Worm (Caenorhabditis elegans) whole organism, young adult: Measurements from ENCODE around the gene str-86.

Experiments used
- B0035.1 ChIP-seq: sonication (generic microtip); optimal IDR thresholded peaks from 2 replicates; lab custom pipeline; 2016; ENCODE audit warnings: missing genetic modification characterization, mild to moderate bottlenecking, missing compliant biosample characterization, missing genotype, missing genetic modification reagents
- D2030.7 ChIP-seq: fragments of 200-800 bp; sonication (Bioruptor generic); IDR thresholded peaks from 2 replicates; pipeline ENCODE4 v1.3.6; 2022; ENCODE audit warnings: missing genetic modification reagents, missing genetic modification characterization, missing compliant biosample characterization
- F23B12.7 ChIP-seq: sonication (generic microtip); optimal IDR thresholded peaks from 2 replicates; lab custom pipeline; 2017; ENCODE audit warnings: missing genetic modification characterization, mild to moderate bottlenecking, missing compliant biosample characterization, antibody characterized with exemption, moderate library complexity; ENCODE audit not compliant: insufficient read depth
- F37B4.10 ChIP-seq: fragments of 200-800 bp; sonication (Bioruptor generic); IDR thresholded peaks from 2 replicates; pipeline ENCODE4 v1.3.6; 2022; ENCODE audit warnings: missing genetic modification characterization, missing compliant biosample characterization
- F55B11.4 ChIP-seq: sonication (generic microtip); optimal IDR thresholded peaks from 2 replicates; lab custom pipeline; 2016; ENCODE audit warnings: missing compliant biosample characterization, missing genetic modification characterization, borderline replicate concordance; ENCODE audit not compliant: insufficient read depth
- F57A8.1 ChIP-seq: fragments of 200-800 bp; sonication (Bioruptor generic); optimal IDR thresholded peaks from 2 replicates; lab custom pipeline; 2018; ENCODE audit warnings: mild to moderate bottlenecking, missing genetic modification characterization, moderate library complexity, missing compliant biosample characterization
- Y53F4B.3 ChIP-seq: fragments of 200-800 bp; sonication (Bioruptor generic); IDR thresholded peaks from 2 replicates; pipeline ENCODE4 v1.3.6; 2022; ENCODE audit warnings: missing genetic modification reagents, missing genetic modification characterization, missing compliant biosample characterization
- Y53G8AR.9 ChIP-seq: fragments of 200-800 bp; sonication (Bioruptor generic); conservative IDR thresholded peaks from 2 replicates; pipeline ENCODE4 v1.3.6; 2022; ENCODE audit warnings: missing genetic modification reagents, missing genetic modification characterization, missing compliant biosample characterization
- Y67H2A.10 ChIP-seq: fragments of 200-800 bp; sonication (Bioruptor generic); conservative IDR thresholded peaks from 2 replicates; pipeline ENCODE4 v1.3.6; 2022; ENCODE audit warnings: missing genetic modification reagents, missing genetic modification characterization, missing compliant biosample characterization
- Y95B8A.8 ChIP-seq: fragments of 200-800 bp; sonication (Bioruptor generic); IDR thresholded peaks from 2 replicates; pipeline ENCODE4 v1.3.6; 2022; ENCODE audit warnings: missing genetic modification reagents, missing genetic modification characterization, missing compliant biosample characterization
- attf-3 ChIP-seq: fragments of 200-800 bp; sonication (Bioruptor generic); conservative IDR thresholded peaks from 2 replicates; pipeline ENCODE4 v1.3.6; 2022; ENCODE audit warnings: missing genetic modification reagents, missing genetic modification characterization, missing compliant biosample characterization
- attf-5 ChIP-seq: fragments of 200-800 bp; sonication (Bioruptor generic); optimal IDR thresholded peaks from 2 replicates; lab custom pipeline; 2018; ENCODE audit warnings: mild to moderate bottlenecking, missing genetic modification characterization, missing compliant biosample characterization
- ccch-3 ChIP-seq: fragments of 200-800 bp; sonication (Bioruptor generic); optimal IDR thresholded peaks from 2 replicates; lab custom pipeline; 2018; ENCODE audit warnings: mild to moderate bottlenecking, missing genetic modification characterization, missing compliant biosample characterization
- ceh-40 ChIP-seq: fragments of 200-800 bp; sonication (Bioruptor generic); IDR thresholded peaks from 2 replicates; pipeline ENCODE4 v1.3.6; 2022; ENCODE audit warnings: missing genetic modification characterization, missing compliant biosample characterization
- ceh-58 ChIP-seq: fragments of 200-800 bp; sonication (Bioruptor generic); IDR thresholded peaks from 2 replicates; pipeline ENCODE4 v1.3.6; 2022; ENCODE audit warnings: missing genetic modification characterization, missing compliant biosample characterization
- ceh-91 ChIP-seq: fragments of 200-800 bp; sonication (Bioruptor generic); IDR thresholded peaks from 2 replicates; pipeline ENCODE4 v1.3.6; 2022; ENCODE audit warnings: missing genetic modification reagents, missing genetic modification characterization, missing compliant biosample characterization
- die-1 ChIP-seq: sonication (generic microtip); optimal IDR thresholded peaks from 2 replicates; lab custom pipeline; 2016; ENCODE audit warnings: missing genotype, mild to moderate bottlenecking, missing genetic modification characterization, missing compliant biosample characterization
- egl-18 ChIP-seq: fragments of 200-800 bp; sonication (Bioruptor generic); IDR thresholded peaks from 2 replicates; pipeline ENCODE4 v1.3.6; 2022; ENCODE audit warnings: missing genetic modification reagents, missing genetic modification characterization, missing compliant biosample characterization
- egl-44 ChIP-seq: fragments of 200-800 bp; sonication (Bioruptor generic); IDR thresholded peaks from 2 replicates; pipeline ENCODE4 v1.3.6; 2022; ENCODE audit warnings: missing genetic modification reagents, missing genetic modification characterization, missing compliant biosample characterization
- ets-4 ChIP-seq: fragments of 200-800 bp; sonication (Bioruptor generic); optimal IDR thresholded peaks from 2 replicates; lab custom pipeline; 2018; ENCODE audit warnings: mild to moderate bottlenecking, missing genetic modification characterization, missing compliant biosample characterization
- hmg-1.2 ChIP-seq: fragments of 200-800 bp; sonication (Bioruptor generic); IDR thresholded peaks from 2 replicates; pipeline ENCODE4 v1.3.6; 2022; ENCODE audit warnings: missing genetic modification reagents, missing genetic modification characterization, missing compliant biosample characterization
- let-526 ChIP-seq: fragments of 200-800 bp; sonication (Bioruptor generic); IDR thresholded peaks from 2 replicates; pipeline ENCODE4 v1.3.6; 2022; ENCODE audit warnings: missing genetic modification reagents, missing genetic modification characterization, missing compliant biosample characterization
- let-607 ChIP-seq, 2 experiments: fragments of 200-800 bp in 1 of 2; sonication (Bioruptor generic) in 1 of 2; sonication (generic microtip) in 1 of 2; optimal IDR thresholded peaks; 2 replicates each; lab custom pipeline; 2016 to 2018; ENCODE audit warnings: mild to moderate bottlenecking in 2 of 2, missing compliant biosample characterization in 2 of 2, missing genetic modification characterization in 2 of 2, moderate library complexity in 2 of 2, missing genotype in 1 of 2
- lin-26 ChIP-seq: fragments of 200-800 bp; sonication (Bioruptor generic); IDR thresholded peaks from 2 replicates; pipeline ENCODE4 v1.3.6; 2022; ENCODE audit warnings: missing genetic modification reagents, missing genetic modification characterization, missing compliant biosample characterization
- lin-35 ChIP-seq, 3 experiments: fragments of 150-350 bp in 2 of 3; sonication (generic microtip) in 1 of 3; optimal IDR thresholded peaks; 2 replicates each; lab custom pipeline; 2014 to 2018; ENCODE audit warnings: missing biosample characterization in 3 of 3, missing genetic modification characterization in 3 of 3, missing genetic modification reagents in 3 of 3
- madf-6 ChIP-seq: fragments of 200-800 bp; sonication (Bioruptor generic); IDR thresholded peaks from 2 replicates; pipeline ENCODE4 v1.3.6; 2022; ENCODE audit warnings: missing genetic modification reagents, missing genetic modification characterization, missing compliant biosample characterization
- madf-8 ChIP-seq: fragments of 200-800 bp; sonication (Bioruptor generic); conservative IDR thresholded peaks from 2 replicates; pipeline ENCODE4 v1.3.6; 2022; ENCODE audit warnings: missing genetic modification reagents, missing genetic modification characterization, missing compliant biosample characterization
- mel-28 ChIP-seq: sonication (generic microtip); optimal IDR thresholded peaks from 2 replicates; lab custom pipeline; 2016; ENCODE audit warnings: borderline replicate concordance, mild to moderate bottlenecking, missing genetic modification characterization, missing compliant biosample characterization
- mxl-1 ChIP-seq: sonication (generic microtip); optimal IDR thresholded peaks from 2 replicates; lab custom pipeline; 2016; ENCODE audit warnings: missing genetic modification characterization, missing compliant biosample characterization
- nfyb-1 ChIP-seq: fragments of 200-800 bp; sonication (Bioruptor generic); IDR thresholded peaks from 2 replicates; pipeline ENCODE4 v1.3.6; 2022; ENCODE audit warnings: missing genetic modification reagents, missing genetic modification characterization, missing compliant biosample characterization
- rec-8 ChIP-seq, 2 experiments: sonication (generic microtip); optimal IDR thresholded peaks; 2 replicates each; lab custom pipeline; 2016; ENCODE audit warnings: mild to moderate bottlenecking in 2 of 2, missing genetic modification characterization in 2 of 2, missing genetic modification reagents in 2 of 2, missing genotype in 2 of 2, missing biosample characterization in 1 of 2, missing compliant biosample characterization in 1 of 2, moderate library complexity in 1 of 2
- sdz-38 ChIP-seq: sonication (generic microtip); optimal IDR thresholded peaks from 2 replicates; lab custom pipeline; 2016; ENCODE audit warnings: missing genotype, missing genetic modification characterization, missing compliant biosample characterization
- sea-2 ChIP-seq: fragments of 200-800 bp; sonication (Bioruptor generic); IDR thresholded peaks from 2 replicates; pipeline ENCODE4 v1.3.6; 2022; ENCODE audit warnings: missing genetic modification characterization, missing compliant biosample characterization
- tbx-9 ChIP-seq: sonication (generic microtip); optimal IDR thresholded peaks from 2 replicates; lab custom pipeline; 2016; ENCODE audit warnings: borderline replicate concordance, missing genetic modification characterization, inconsistent platforms, missing compliant biosample characterization
- ztf-28 ChIP-seq: fragments of 200-800 bp; sonication (Bioruptor generic); IDR thresholded peaks from 2 replicates; pipeline ENCODE4 v1.3.6; 2022; ENCODE audit warnings: missing genetic modification reagents, missing genetic modification characterization, missing compliant biosample characterization

The str-86 gene

DNA sequence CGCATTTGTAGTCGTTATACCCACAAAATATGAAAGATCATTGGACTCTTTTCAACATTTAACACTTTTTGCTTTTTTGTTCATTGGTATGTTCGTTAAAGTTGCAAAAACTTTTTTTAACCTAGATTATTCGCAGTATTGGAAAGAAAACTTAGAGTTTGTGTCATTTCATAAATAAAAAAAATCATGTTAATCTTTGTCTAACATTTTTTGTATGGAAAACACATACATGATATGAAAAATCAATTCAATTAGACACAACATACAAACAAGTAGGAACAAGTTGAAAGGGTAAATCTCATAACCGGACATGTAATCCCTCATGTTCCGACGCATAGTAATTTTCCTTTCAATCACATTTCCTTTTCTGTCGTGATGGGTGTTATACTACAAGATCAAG, 17.7 kb upstream of the str-86 start, which contains the start of gene F59E11.2:
Gene F59E11.2 (plus strand): TSS at position 301 of the 400 bp plus-strand sequence.
- TF ChIP-seq attf-5 (GFP tag; lab: Kevin White, UChicago) (no peak), Y53G8AR.9 (no peak), B0035.1 (tag; lab: Kevin White, UChicago) (no peak), Y95B8A.8 (GFP tag; lab: Robert Waterston, UW) (no peak), sea-2 (GFP tag; lab: Robert Waterston, UW) (no peak), tbx-9 (tag; lab: Kevin White, UChicago) (no peak), hmg-1.2 (no peak)

DNA sequence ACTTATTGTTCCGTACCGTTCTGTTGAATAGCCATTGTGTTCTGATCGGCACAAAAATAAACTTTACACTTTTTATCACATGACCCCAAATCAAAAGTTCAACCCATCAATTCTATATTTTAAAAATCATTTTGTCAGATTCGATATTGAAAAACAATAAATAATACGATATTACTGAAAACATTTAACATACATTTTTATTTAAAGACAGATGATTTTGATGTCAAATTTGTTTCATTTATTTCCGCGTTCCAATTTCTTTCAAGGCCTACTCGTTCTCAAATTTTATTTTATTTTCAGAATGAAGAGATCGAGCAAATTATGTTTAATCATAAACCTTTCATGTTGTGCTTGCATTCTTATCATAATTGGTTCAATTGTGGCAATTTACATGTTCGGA, 11.3 kb upstream of the str-86 start, which contains the start of gene F59E11.5:
Gene F59E11.5 (plus strand): TSS at position 301 of the 400 bp plus-strand sequence.
- TF ChIP-seq sdz-38 (tag; lab: Kevin White, UChicago) (no peak), let-607 (tag; optimal IDR thresholded peaks at IDR 0.05; lab: Kevin White, UChicago) (no peak), mxl-1 (tag; lab: Kevin White, UChicago) (no peak), F57A8.1 (GFP tag; lab: Kevin White, UChicago) (no peak), ets-4 (no peak), die-1 (tag; lab: Kevin White, UChicago) (no peak)

DNA sequence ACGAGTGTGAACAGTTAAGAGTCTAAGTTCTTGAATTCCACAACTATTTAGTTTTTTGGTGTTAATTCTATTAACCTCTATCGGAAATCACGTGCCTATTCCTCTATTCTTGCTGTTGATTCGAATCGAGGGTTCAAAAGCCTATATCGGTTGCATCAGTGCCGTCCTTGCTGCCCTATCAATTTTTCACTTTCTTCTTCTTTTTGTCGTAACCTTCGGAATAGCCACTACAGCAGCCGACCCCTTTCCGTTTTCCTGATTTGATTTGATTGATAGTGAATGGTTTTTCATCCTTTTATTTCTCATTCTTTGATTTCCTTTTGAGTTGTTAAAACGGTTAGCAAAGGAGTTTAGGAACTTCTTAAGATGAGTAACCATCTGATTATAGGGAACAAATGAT, 10.8 kb upstream of the str-86 start:
- no peak for TF ChIP-seq ceh-40
- no peak for TF ChIP-seq ztf-28 (GFP tag; lab: Robert Waterston, UW)
- TF ChIP-seq madf-8: no peak
- no peak for TF ChIP-seq F37B4.10 (GFP tag; lab: Robert Waterston, UW)
- TF ChIP-seq Y53F4B.3 (GFP tag; lab: Robert Waterston, UW): no peak
- TF ChIP-seq lin-35 (GFP tag; optimal IDR thresholded peaks at IDR 0.05; lab: Kevin White, UChicago): no peak
- TF ChIP-seq rec-8 (tag; optimal IDR thresholded peaks at IDR 0.05; lab: Kevin White, UChicago): no peak
- no peak for TF ChIP-seq Y67H2A.10
- TF ChIP-seq F55B11.4: no peak
- TF ChIP-seq F23B12.7 (tag; lab: Kevin White, UChicago): no peak
- no peak for TF ChIP-seq ceh-91 (GFP tag; lab: Robert Waterston, UW)
- no peak for TF ChIP-seq nfyb-1 (GFP tag; lab: Robert Waterston, UW)
- no peak for TF ChIP-seq D2030.7
- TF ChIP-seq ccch-3 (GFP tag; lab: Kevin White, UChicago): no peak
- no peak for TF ChIP-seq egl-44

DNA sequence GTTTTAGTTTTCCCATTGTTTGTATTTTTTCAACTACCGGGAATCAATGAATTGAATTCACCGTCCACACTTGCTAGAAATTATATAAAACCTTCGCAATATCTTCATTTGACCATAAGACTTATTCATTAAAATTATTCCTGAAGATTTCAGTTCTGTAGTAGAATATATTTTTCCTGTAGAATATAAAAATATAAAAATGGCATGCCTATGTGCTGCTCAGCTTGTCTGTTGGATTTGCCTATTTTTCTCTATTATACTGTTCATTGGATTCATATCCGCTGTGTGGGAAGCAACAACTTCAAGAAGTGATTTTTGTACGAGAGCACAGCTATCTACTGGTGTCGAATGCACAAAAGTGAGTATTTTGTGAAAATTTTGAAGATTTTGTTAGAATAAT, 8.2 kb upstream of the str-86 start, which contains the start of gene F59E11.6:
Gene F59E11.6 (plus strand): TSS at position 111 of the 400 bp plus-strand sequence.
- TF ChIP-seq attf-3 (GFP tag; lab: Robert Waterston, UW): no peak
- no peak for TF ChIP-seq let-526 (GFP tag; lab: Robert Waterston, UW)
- no peak for TF ChIP-seq egl-18 (GFP tag; lab: Robert Waterston, UW)
- TF ChIP-seq ceh-58 (GFP tag; lab: Robert Waterston, UW): no peak
- TF ChIP-seq lin-26 (GFP tag; lab: Robert Waterston, UW): no peak
- no peak for TF ChIP-seq ceh-91 (GFP tag; lab: Robert Waterston, UW)
- no peak for TF ChIP-seq ztf-28 (GFP tag; lab: Robert Waterston, UW)
- no peak for TF ChIP-seq mel-28 (tag; lab: Kevin White, UChicago)
- no peak for TF ChIP-seq madf-6
- no peak for TF ChIP-seq sdz-38 (tag; lab: Kevin White, UChicago)
